Fruit fly (Drosophila melanogaster): ENCODE results near the gene Ski6.

- TF ChIP-seq nmo (GFP tag; optimal IDR thresholded peaks at IDR 0.05) (no peak), CG6683 (GFP tag; optimal IDR thresholded peaks at IDR 0.05) (peak; percentile 64), sug (tag; optimal IDR thresholded peaks at IDR 0.05) (no peak), row (GFP tag; IDR thresholded peaks at IDR 0.05) (no peak), CG2116 (GFP tag; optimal IDR thresholded peaks at IDR 0.05) (no peak), maf-S (GFP tag; optimal IDR thresholded peaks at IDR 0.05) (no peak), D19B (GFP tag; optimal IDR thresholded peaks at IDR 0.05) (no peak), run (tag; optimal IDR thresholded peaks at IDR 0.05) (peak; percentile 21), sd (tag; optimal IDR thresholded peaks at IDR 0.05) (peak; percentile 84)
These were observed 17.0 kb downstream of the Ski6 start for dm6 chr2L:13205256-13205655.

Data from whole organism, embryonic.